Worm (Caenorhabditis elegans) whole organism, L2 larva: ENCODE data around the gene clec-160.

Experiments
- F13H6.1 ChIP-seq: sonication (generic microtip); optimal IDR thresholded peaks from 2 replicates; lab custom pipeline; 2016; ENCODE audit warnings: missing genetic modification characterization, missing compliant biosample characterization
- elt-3 ChIP-seq: sonication (generic microtip); optimal IDR thresholded peaks from 2 replicates; lab custom pipeline; 2017; ENCODE audit warnings: missing biosample characterization, missing genetic modification characterization
- lin-11 ChIP-seq: fragments of 150-350 bp; sonication (generic microtip); optimal IDR thresholded peaks from 2 replicates; lab custom pipeline; 2014; ENCODE audit warnings: missing biosample characterization, missing genetic modification characterization, inconsistent platforms, mixed read lengths
- lsy-2 ChIP-seq, 2 experiments: fragments of 150-350 bp in 1 of 2; sonication (generic microtip) in 1 of 2; optimal IDR thresholded peaks; 2 replicates each; lab custom pipeline; 2014 to 2017; ENCODE audit warnings: missing biosample characterization in 2 of 2, missing genetic modification characterization in 2 of 2
- mdl-1 ChIP-seq, 2 experiments: fragments of 150-350 bp in 1 of 2; sonication (generic microtip) in 1 of 2; optimal IDR thresholded peaks; 2 replicates each; lab custom pipeline; 2017; ENCODE audit warnings: missing biosample characterization in 2 of 2, missing genetic modification characterization in 2 of 2
- nhr-10 ChIP-seq: sonication (generic microtip); optimal IDR thresholded peaks from 2 replicates; lab custom pipeline; 2017; ENCODE audit warnings: missing biosample characterization, missing genetic modification characterization
- nhr-237 ChIP-seq: fragments of 150-350 bp; optimal IDR thresholded peaks from 2 replicates; lab custom pipeline; 2014; ENCODE audit warnings: missing biosample characterization, missing genetic modification characterization
- peb-1 ChIP-seq: fragments of 150-350 bp; optimal IDR thresholded peaks from 2 replicates; lab custom pipeline; 2014; ENCODE audit warnings: missing biosample characterization, missing genetic modification characterization
- snpc-4 ChIP-seq: fragments of 150-350 bp; optimal IDR thresholded peaks from 2 replicates; lab custom pipeline; 2014; ENCODE audit warnings: missing biosample characterization, missing genetic modification characterization
- zag-1 ChIP-seq: fragments of 150-350 bp; optimal IDR thresholded peaks from 2 replicates; lab custom pipeline; 2014; ENCODE audit warnings: missing biosample characterization, missing genetic modification characterization
- ztf-4 ChIP-seq: fragments of 150-350 bp; optimal IDR thresholded peaks from 2 replicates; lab custom pipeline; 2014; ENCODE audit warnings: missing biosample characterization, missing genetic modification characterization

DNA sequence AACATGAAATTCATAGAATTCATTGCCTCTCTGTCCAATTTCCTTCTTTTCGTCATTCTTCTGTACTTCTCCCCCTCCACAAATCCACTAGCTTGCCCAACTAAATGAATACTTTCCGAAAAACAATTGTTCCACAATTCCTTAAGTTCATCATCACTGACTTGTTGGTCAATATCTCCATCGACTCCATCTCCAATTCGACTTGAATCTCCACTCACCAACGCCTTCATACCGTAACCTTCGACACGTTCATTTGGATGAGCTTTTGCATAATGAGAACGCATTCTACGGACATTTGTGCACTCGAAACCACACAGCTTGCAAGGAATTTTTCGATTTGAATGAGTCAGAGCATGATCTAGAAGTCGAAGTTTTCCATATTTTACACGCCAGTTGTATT is 34.8 kb downstream of the clec-160 start:
- no peak for TF ChIP-seq peb-1 (tag; lab: Kevin White, UChicago)
- TF ChIP-seq F13H6.1 (tag; lab: Kevin White, UChicago): no peak
- TF ChIP-seq mdl-1 (tag; optimal IDR thresholded peaks at IDR 0.05; lab: Kevin White, UChicago): no peak
- no peak for TF ChIP-seq lin-11
- TF ChIP-seq nhr-10 (tag; lab: Kevin White, UChicago): no peak
- no peak for TF ChIP-seq elt-3 (tag; lab: Kevin White, UChicago)
- no peak for TF ChIP-seq snpc-4
- TF ChIP-seq lsy-2 (tag; optimal IDR thresholded peaks at IDR 0.05; lab: Kevin White, UChicago): no peak
- TF ChIP-seq ztf-4 (tag; lab: Kevin White, UChicago): no peak
- TF ChIP-seq nhr-237 (tag; lab: Kevin White, UChicago): no peak
- no peak for TF ChIP-seq zag-1 (tag; lab: Kevin White, UChicago)
